Fruit fly (Drosophila melanogaster): ENCODE data around the gene CG42486.
A peak's percentile ranks its signal among the peaks of the same experiment; 100 is the strongest.

Gene CG42486

dm6 chr2L:11816376-11816775 lies 26.6 kb upstream of the CG42486 start (continued):
- TF ChIP-seq ss (GFP tag; optimal IDR thresholded peaks at IDR 0.05) (peak; percentile 65 to 81), Hr4 (GFP tag; optimal IDR thresholded peaks at IDR 0.05) (no peak), CG16779 (tag; optimal IDR thresholded peaks at IDR 0.05) (peak; percentile 20), CG7368 (GFP tag; optimal IDR thresholded peaks at IDR 0.05) (peak; percentile 79), CG9139 (GFP tag; optimal IDR thresholded peaks at IDR 0.05) (peak; percentile 81), acj6 (GFP tag; optimal IDR thresholded peaks at IDR 0.05) (peak; percentile 50), achi (GFP tag; optimal IDR thresholded peaks at IDR 0.05) (peak; percentile 62), spab (GFP tag; optimal IDR thresholded peaks at IDR 0.05) (peak; percentile 75), fd85E (GFP tag; optimal IDR thresholded peaks at IDR 0.05) (peak; percentile 20), Sox14 (GFP tag; optimal IDR thresholded peaks at IDR 0.05) (no peak), net (GFP tag; optimal IDR thresholded peaks at IDR 0.05) (peak; percentile 59), CG4318 (GFP tag; optimal IDR thresholded peaks at IDR 0.05) (peak; percentile 46), salr (GFP tag; optimal IDR thresholded peaks at IDR 0.05) (peak; percentile 40 to 58), CG6854 (GFP tag; optimal IDR thresholded peaks at IDR 0.05) (peak; percentile 81), Sox15 (GFP tag; optimal IDR thresholded peaks at IDR 0.05) (no peak), dac (GFP tag; optimal IDR thresholded peaks at IDR 0.05) (no peak), Met (GFP tag; optimal IDR thresholded peaks at IDR 0.05) (peak; percentile 59), pdm3 (GFP tag; optimal IDR thresholded peaks at IDR 0.05) (peak; percentile 66), CG15336 (GFP tag; IDR thresholded peaks at IDR 0.05) (peak; percentile 25; the same call in 1 of the 2 replicates), vri (GFP tag; optimal IDR thresholded peaks at IDR 0.05) (peak; percentile 17), CG10669 (GFP tag; optimal IDR thresholded peaks at IDR 0.05) (peak; percentile 77), fd59A (GFP tag; optimal IDR thresholded peaks at IDR 0.05) (peak; percentile 53), Lpt (GFP tag; optimal IDR thresholded peaks at IDR 0.05) (peak; percentile 33), Hr38 (GFP tag; optimal IDR thresholded peaks at IDR 0.05) (no peak), Ets96B (tag; optimal IDR thresholded peaks at IDR 0.05) (peak; percentile 47), OdsH (GFP tag; optimal IDR thresholded peaks at IDR 0.05) (peak; percentile 66), Gug (GFP tag; IDR thresholded peaks at IDR 0.05) (peak; percentile 24; the same call in 1 of the 2 replicates), CG34406 (GFP tag; optimal IDR thresholded peaks at IDR 0.05) (peak; percentile 46), CG8632 (GFP tag; optimal IDR thresholded peaks at IDR 0.05) (peak; percentile 23), Eip75B (GFP tag; optimal IDR thresholded peaks at IDR 0.05) (peak; percentile 69), Eip93F (GFP tag; optimal IDR thresholded peaks at IDR 0.05) (no peak), Smox (GFP tag; optimal IDR thresholded peaks at IDR 0.05) (peak; percentile 32), eg (GFP tag; IDR thresholded peaks at IDR 0.05) (peak; percentile 79), CG3032 (tag; optimal IDR thresholded peaks at IDR 0.05) (peak; percentile 62)

dm6 chr2L:11823470-11824162 lies 19.3 kb upstream of the CG42486 start:
- TF ChIP-seq CG7368 (GFP tag; optimal IDR thresholded peaks at IDR 0.05) (no peak), achi (GFP tag; optimal IDR thresholded peaks at IDR 0.05) (no peak), CG9139 (GFP tag; optimal IDR thresholded peaks at IDR 0.05) (no peak), dac (GFP tag; optimal IDR thresholded peaks at IDR 0.05) (no peak), Eip93F (GFP tag; optimal IDR thresholded peaks at IDR 0.05) (no peak), Ets21C (GFP tag; optimal IDR thresholded peaks at IDR 0.05) (no peak), CG31627 (GFP tag; optimal IDR thresholded peaks at IDR 0.05) (no peak), Lpt (GFP tag; optimal IDR thresholded peaks at IDR 0.05) (no peak)

- TF ChIP-seq cyc (GFP tag; optimal IDR thresholded peaks at IDR 0.05) (peak; percentile 28), Sox14 (GFP tag; optimal IDR thresholded peaks at IDR 0.05) (peak; percentile 21), CG31627 (GFP tag; optimal IDR thresholded peaks at IDR 0.05) (peak; percentile 26), CG15336 (GFP tag; IDR thresholded peaks at IDR 0.05) (no peak)
Measured at dm6 chr2L:11829277-11829676, 13.7 kb upstream of the CG42486 start, which contains the start of gene esc. Gene esc, minus strand, starts transcription at chr2L:11829405.

All from whole organism, prepupa.